Worm (Caenorhabditis elegans): ENCODE measurements around the gene srj-57.

- no peak for TF ChIP-seq zfh-2 (GFP tag; conservative IDR thresholded peaks at IDR 0.05)
- no peak for TF ChIP-seq rcor-1 (GFP tag; IDR thresholded peaks at IDR 0.05)
- no peak for TF ChIP-seq Y56A3A.18 (GFP tag; IDR thresholded peaks at IDR 0.05)
- no peak for TF ChIP-seq fkh-3 (tag; optimal IDR thresholded peaks at IDR 0.05)
- no peak for TF ChIP-seq ama-1 (optimal IDR thresholded peaks at IDR 0.05)
- no peak for TF ChIP-seq ama-1 (GFP tag; optimal IDR thresholded peaks at IDR 0.05)
- no peak for TF ChIP-seq him-1 (tag; optimal IDR thresholded peaks at IDR 0.05)
- TF ChIP-seq lin-35 (GFP tag; optimal IDR thresholded peaks at IDR 0.05) = no peak
Observed at ce11 chrV:2875422-2875821, 20.0 kb upstream of the srj-57 start, which contains the start of gene folt-2.

All from whole organism, young adult.